Fruit fly (Drosophila melanogaster) ovary, adult (tissue): ENCODE results near the gene Arp5.

ENCODE experiments used
- CG17801 ChIP-seq: fragments of 200-800 bp; optimal IDR thresholded peaks from 2 replicates; lab custom pipeline; 2019; ENCODE audit warnings: missing biosample characterization, mild to moderate bottlenecking, missing genetic modification characterization, moderate library complexity; ENCODE audit not compliant: partially characterized antibody

Gene Arp5

DNA sequence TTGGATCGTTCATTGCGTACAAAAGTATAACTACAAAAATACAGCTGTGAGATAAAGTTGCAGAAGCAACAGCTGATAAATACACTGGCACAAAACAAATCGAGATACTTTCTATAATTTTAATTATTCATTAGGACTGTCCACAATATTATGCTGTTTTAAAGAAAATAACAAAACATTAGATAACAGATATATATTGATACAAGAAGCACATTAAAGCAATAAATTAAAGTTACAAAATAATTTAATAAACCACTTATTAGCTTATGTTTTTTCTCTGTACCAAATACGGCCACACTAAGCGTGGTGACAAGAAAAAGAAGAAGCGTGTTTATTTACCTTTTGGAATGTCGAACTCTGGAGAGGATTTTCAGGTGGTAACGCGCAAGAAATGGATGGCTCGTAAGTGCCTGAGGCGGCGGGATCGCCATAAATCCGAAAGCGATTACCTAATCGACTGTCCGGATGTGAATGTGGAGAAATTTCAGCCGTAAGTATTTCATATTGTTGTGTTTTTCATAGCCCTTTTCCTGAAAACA is 35.0 kb downstream of the Arp5 start, which contains the start of the genes CG7988 and CG7183:
CG7988 (plus strand) TSS at position 316 of the 539 bp plus-strand sequence.
CG7183 (minus strand) TSS at position 489 of the 539 bp plus-strand sequence.
- TF ChIP-seq CG17801, result peak; percentile 98

- peak; percentile 73 for TF ChIP-seq CG17801
These were observed 38.1 kb downstream of the Arp5 start, which contains the start of the genes mTerf5 and Non3 for dm6 chr3R:18223434-18223833. mTerf5 (minus strand) TSS chr3R:18223682. Non3 (plus strand) TSS chr3R:18223722.

dm6 chr3R:18226043-18226808 is 40.9 kb downstream of the Arp5 start, which contains the start of the genes CG7168 and Mdh2:
CG7168 (minus strand) TSS chr3R:18226082.
Mdh2 (plus strand) TSS chr3R:18226396.
- TF ChIP-seq CG17801, result peak; percentile 12

- TF ChIP-seq CG17801, result no peak
These were observed 41.5 kb downstream of the Arp5 start for dm6 chr3R:18226809-18227157.

dm6 chr3R:18227385-18227784 is 42.1 kb downstream of the Arp5 start:
- TF ChIP-seq CG17801, result no peak

- TF ChIP-seq CG17801, result no peak
These were observed 43.5 kb downstream of the Arp5 start for dm6 chr3R:18228713-18229222.

DNA sequence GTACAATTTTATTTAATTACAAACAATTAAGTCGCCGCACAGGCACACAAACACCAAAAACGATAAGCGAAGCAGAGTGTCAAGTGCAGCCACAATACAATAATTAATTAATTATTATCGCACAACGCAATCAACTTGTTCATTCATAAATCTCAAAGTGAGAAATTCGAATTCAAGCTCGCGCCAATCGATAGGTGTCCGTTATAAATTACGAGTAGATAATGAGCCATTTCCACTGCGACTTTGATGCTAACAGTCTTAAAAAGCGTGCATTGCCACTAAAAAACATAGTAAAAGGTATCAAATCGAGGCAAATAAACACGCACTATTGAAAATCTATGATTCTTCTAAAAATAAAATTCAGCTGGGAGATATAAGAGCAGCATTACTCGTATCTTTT is 44.9 kb downstream of the Arp5 start:
- no peak for TF ChIP-seq CG17801

- TF ChIP-seq CG17801, result no peak
These were observed 46.9 kb downstream of the Arp5 start for dm6 chr3R:18232187-18232586.

dm6 chr3R:18234699-18235257 is 49.5 kb downstream of the Arp5 start:
- TF ChIP-seq CG17801, result no peak

DNA sequence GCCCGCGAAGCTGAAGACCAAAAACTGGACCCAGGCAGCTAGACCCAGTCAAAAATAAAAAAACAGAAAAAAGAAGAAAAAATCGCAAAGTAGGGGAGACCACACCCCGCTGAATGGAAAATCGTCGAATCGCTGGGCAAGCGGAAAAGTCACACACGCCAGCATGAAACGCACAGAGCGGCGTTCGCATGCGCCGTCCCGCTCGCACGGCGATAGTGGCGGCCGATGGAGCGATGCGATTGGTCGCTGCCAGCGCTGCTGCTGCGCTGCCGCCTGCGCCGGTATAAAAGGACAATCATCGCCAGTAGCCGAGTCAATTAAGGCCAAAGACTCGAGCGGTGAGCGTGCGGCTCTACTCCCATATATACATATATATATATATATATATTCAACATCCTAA is 50.6 kb downstream of the Arp5 start, which contains the start of gene repo:
repo (plus strand) TSS at position 314 of the 400 bp plus-strand sequence.
- TF ChIP-seq CG17801, result no peak
